Fruit fly (Drosophila melanogaster) whole organism, embryonic: ENCODE results near the gene CG11771.

ENCODE experiments used
- Abd-B ChIP-seq: fragments of 200-800 bp; sonication (Bioruptor generic); optimal IDR thresholded peaks from 2 replicates; lab custom pipeline; 2018; ENCODE audit warnings: missing biosample characterization, mild to moderate bottlenecking, missing genetic modification characterization, moderate library complexity
- Ada2b ChIP-seq: fragments of 200-800 bp; sonication (Bioruptor generic); IDR thresholded peaks from 2 replicates; pipeline ENCODE4 v1.3.6; 2022; ENCODE audit warnings: missing biosample characterization, missing genetic modification characterization
- CG10209 ChIP-seq: fragments of 200-800 bp; sonication (Bioruptor generic); optimal IDR thresholded peaks from 3 replicates; lab custom pipeline; 2017; ENCODE audit warnings: missing biosample characterization, mild to moderate bottlenecking, missing genetic modification characterization, missing genetic modification reagents
- CG10267 ChIP-seq: fragments of 200-800 bp; sonication (Bioruptor generic); optimal IDR thresholded peaks from 2 replicates; lab custom pipeline; 2018; ENCODE audit warnings: missing biosample characterization, mild to moderate bottlenecking, missing genetic modification characterization, moderate library complexity
- CG10979 ChIP-seq: fragments of 200-800 bp; sonication (Bioruptor generic); optimal IDR thresholded peaks from 2 replicates; lab custom pipeline; 2018; ENCODE audit warnings: missing biosample characterization, mild to moderate bottlenecking, missing genetic modification characterization, moderate library complexity
- CG11093 ChIP-seq: fragments of 200-800 bp; sonication (Bioruptor generic); IDR thresholded peaks from 3 replicates; pipeline ENCODE4 v1.3.6; 2022; ENCODE audit warnings: missing biosample characterization, missing genetic modification characterization
- CG13296 ChIP-seq: fragments of 200-800 bp; sonication (Bioruptor generic); optimal IDR thresholded peaks from 3 replicates; lab custom pipeline; 2018; ENCODE audit warnings: missing biosample characterization, mild to moderate bottlenecking, missing genetic modification characterization
- CG15269 ChIP-seq: fragments of 200-800 bp; sonication (Bioruptor generic); optimal IDR thresholded peaks from 2 replicates; lab custom pipeline; 2018; ENCODE audit warnings: missing biosample characterization, mild to moderate bottlenecking, missing genetic modification characterization, moderate library complexity
- CG17361 ChIP-seq: fragments of 200-800 bp; sonication (Bioruptor generic); IDR thresholded peaks from 3 replicates; pipeline ENCODE4 v1.3.6; 2022; ENCODE audit warnings: missing biosample characterization, missing genetic modification characterization
- CG2116 ChIP-seq: fragments of 200-800 bp; sonication (Bioruptor generic); optimal IDR thresholded peaks from 3 replicates; lab custom pipeline; 2018; ENCODE audit warnings: missing biosample characterization, mild to moderate bottlenecking, missing genetic modification characterization
- CG3281 ChIP-seq: fragments of 200-800 bp; sonication (Bioruptor generic); optimal IDR thresholded peaks from 3 replicates; lab custom pipeline; 2017; ENCODE audit warnings: missing biosample characterization, mild to moderate bottlenecking, missing genetic modification characterization
- CG3407 ChIP-seq: fragments of 200-800 bp; sonication (Bioruptor generic); optimal IDR thresholded peaks from 2 replicates; lab custom pipeline; 2018; ENCODE audit warnings: missing biosample characterization, mild to moderate bottlenecking, missing genetic modification characterization
- CG3847 ChIP-seq: fragments of 200-800 bp; sonication (Bioruptor generic); IDR thresholded peaks from 2 replicates; pipeline ENCODE4 v1.3.6; 2022; ENCODE audit warnings: missing biosample characterization, missing genetic modification characterization
- CG4424 ChIP-seq: fragments of 200-800 bp; sonication (Bioruptor generic); optimal IDR thresholded peaks from 3 replicates; lab custom pipeline; 2016; ENCODE audit warnings: missing biosample characterization, missing genetic modification characterization
- CG6654 ChIP-seq: fragments of 200-800 bp; sonication (Bioruptor generic); optimal IDR thresholded peaks from 2 replicates; lab custom pipeline; 2017; ENCODE audit warnings: missing biosample characterization, mild to moderate bottlenecking, missing genetic modification characterization
- CG6689 ChIP-seq: fragments of 200-800 bp; sonication (Bioruptor generic); IDR thresholded peaks from 2 replicates; pipeline ENCODE4 v1.3.6; 2022; ENCODE audit warnings: missing biosample characterization, missing genetic modification characterization
- CG8765 ChIP-seq: fragments of 200-800 bp; sonication (Bioruptor generic); IDR thresholded peaks from 2 replicates; pipeline ENCODE4 v1.3.6; 2022; ENCODE audit warnings: missing biosample characterization, missing genetic modification characterization
- CTCF ChIP-seq: fragments of 200-800 bp; sonication (Bioruptor generic); optimal IDR thresholded peaks from 2 replicates; lab custom pipeline; 2017; ENCODE audit warnings: missing biosample characterization, mild to moderate bottlenecking, missing genetic modification characterization, moderate library complexity
- Camta ChIP-seq: fragments of 200-800 bp; sonication (Bioruptor generic); optimal IDR thresholded peaks from 2 replicates; lab custom pipeline; 2016; ENCODE audit warnings: missing biosample characterization, missing genetic modification characterization
- CoRest ChIP-seq: fragments of 200-800 bp; sonication (Bioruptor generic); optimal IDR thresholded peaks from 3 replicates; lab custom pipeline; 2018; ENCODE audit warnings: missing biosample characterization, mild to moderate bottlenecking, missing genetic modification characterization, moderate library complexity
- D19A ChIP-seq: fragments of 200-800 bp; optimal IDR thresholded peaks from 3 replicates; lab custom pipeline; 2019; ENCODE audit warnings: missing biosample characterization, mild to moderate bottlenecking, missing genetic modification characterization, moderate library complexity
- Drgx ChIP-seq: fragments of 200-800 bp; sonication (Bioruptor generic); IDR thresholded peaks from 2 replicates; pipeline ENCODE4 v1.3.6; 2022; ENCODE audit warnings: missing biosample characterization, missing genetic modification characterization
- Xrp1 ChIP-seq: fragments of 200-800 bp; sonication (Bioruptor generic); IDR thresholded peaks from 2 replicates; pipeline ENCODE4 v1.3.6; 2022; ENCODE audit warnings: missing biosample characterization, missing genetic modification characterization
- YL-1 ChIP-seq: fragments of 200-800 bp; sonication (Bioruptor generic); optimal IDR thresholded peaks from 3 replicates; lab custom pipeline; 2017; ENCODE audit warnings: missing biosample characterization, mild to moderate bottlenecking, missing genetic modification characterization
- bsh ChIP-seq, 2 experiments: fragments of 200-800 bp; sonication (Bioruptor generic); optimal IDR thresholded peaks; 2 replicates each; lab custom pipeline; 2017 to 2018; ENCODE audit warnings: mild to moderate bottlenecking in 2 of 2, missing biosample characterization in 2 of 2, missing genetic modification characterization in 2 of 2, moderate library complexity in 1 of 2
- chm ChIP-seq: fragments of 200-800 bp; sonication (Bioruptor generic); IDR thresholded peaks from 2 replicates; pipeline ENCODE4 v1.3.6; 2022; ENCODE audit warnings: missing biosample characterization, missing genetic modification characterization
- cwo ChIP-seq: fragments of 200-800 bp; sonication (Bioruptor generic); optimal IDR thresholded peaks from 3 replicates; lab custom pipeline; 2017; ENCODE audit warnings: missing biosample characterization, missing genetic modification characterization, mild to moderate bottlenecking, moderate library complexity, missing genetic modification reagents
- dan ChIP-seq: fragments of 200-800 bp; sonication (Bioruptor generic); IDR thresholded peaks from 2 replicates; pipeline ENCODE4 v1.3.6; 2022; ENCODE audit warnings: missing biosample characterization, missing genetic modification characterization
- ewg ChIP-seq: fragments of 200-800 bp; sonication (Bioruptor generic); optimal IDR thresholded peaks from 3 replicates; lab custom pipeline; 2017; ENCODE audit warnings: mild to moderate bottlenecking, missing biosample characterization, missing genetic modification reagents, missing genetic modification characterization
- fd3F ChIP-seq: fragments of 200-800 bp; sonication (Bioruptor generic); optimal IDR thresholded peaks from 2 replicates; lab custom pipeline; 2018; ENCODE audit warnings: missing biosample characterization, mild to moderate bottlenecking, missing genetic modification characterization, moderate library complexity
- lab ChIP-seq: fragments of 200-800 bp; sonication (Bioruptor generic); optimal IDR thresholded peaks from 3 replicates; lab custom pipeline; 2017; ENCODE audit warnings: missing biosample characterization, missing genetic modification characterization, mild to moderate bottlenecking, moderate library complexity, missing genetic modification reagents
- maf-S ChIP-seq: fragments of 200-800 bp; sonication (Bioruptor generic); optimal IDR thresholded peaks from 2 replicates; lab custom pipeline; 2016; ENCODE audit warnings: missing biosample characterization, missing genetic modification characterization
- mirr ChIP-seq: fragments of 200-800 bp; sonication (Bioruptor generic); optimal IDR thresholded peaks from 3 replicates; lab custom pipeline; 2018; ENCODE audit warnings: missing biosample characterization, mild to moderate bottlenecking, missing genetic modification characterization
- nmo ChIP-seq: fragments of 200-800 bp; sonication (Bioruptor generic); optimal IDR thresholded peaks from 2 replicates; lab custom pipeline; 2018; ENCODE audit warnings: missing biosample characterization, mild to moderate bottlenecking, missing genetic modification characterization, moderate library complexity
- nom ChIP-seq: fragments of 200-800 bp; sonication (Bioruptor generic); optimal IDR thresholded peaks from 2 replicates; lab custom pipeline; 2017; ENCODE audit warnings: missing biosample characterization, missing genetic modification characterization, mild to moderate bottlenecking, moderate library complexity, missing genetic modification reagents
- pfk ChIP-seq: fragments of 200-800 bp; sonication (Bioruptor generic); optimal IDR thresholded peaks from 2 replicates; lab custom pipeline; 2018; ENCODE audit warnings: missing biosample characterization, mild to moderate bottlenecking, missing genetic modification characterization, moderate library complexity
- phol ChIP-seq: fragments of 200-800 bp; sonication (Bioruptor generic); optimal IDR thresholded peaks from 3 replicates; lab custom pipeline; 2018; ENCODE audit warnings: missing biosample characterization, mild to moderate bottlenecking, missing genetic modification characterization, moderate library complexity
- prd ChIP-seq, 3 experiments: fragments of >200 bp in 2 of 3; fragments of 200-800 bp in 1 of 3; sonication (Bioruptor generic) in 1 of 3; optimal IDR thresholded peaks in 2 of 3; IDR thresholded peaks in 1 of 3; 2 replicates in 2 of 3; 3 replicates in 1 of 3; pipeline versions ENCODE4 v1.3.6 to Lab custom; 2017 to 2022; ENCODE audit warnings: missing biosample characterization in 1 of 3, missing genetic modification characterization in 1 of 3
- psq ChIP-seq: fragments of 200-800 bp; sonication (Bioruptor generic); optimal IDR thresholded peaks from 2 replicates; lab custom pipeline; 2017; ENCODE audit warnings: missing biosample characterization, missing genetic modification characterization
- sens ChIP-seq: fragments of 200-800 bp; sonication (Bioruptor generic); peaks from one replicate; lab custom pipeline; 2016; ENCODE audit warnings: missing biosample characterization, missing genetic modification characterization
- sisA ChIP-seq: fragments of 200-800 bp; sonication (Bioruptor generic); IDR thresholded peaks from 2 replicates; pipeline ENCODE4 v1.3.6; 2022; ENCODE audit warnings: missing biosample characterization, missing genetic modification characterization
- ssp ChIP-seq: fragments of 200-800 bp; sonication (Bioruptor generic); IDR thresholded peaks from 2 replicates; pipeline ENCODE4 v1.3.6; 2022; ENCODE audit warnings: missing biosample characterization, missing genetic modification characterization
- wek ChIP-seq: fragments of 200-800 bp; sonication (Bioruptor generic); optimal IDR thresholded peaks from 3 replicates; lab custom pipeline; 2018; ENCODE audit warnings: missing biosample characterization, mild to moderate bottlenecking, missing genetic modification characterization, moderate library complexity
- wor ChIP-seq: fragments of 200-800 bp; sonication (Bioruptor generic); IDR thresholded peaks from 2 replicates; pipeline ENCODE4 v1.3.6; 2022; ENCODE audit warnings: missing biosample characterization, missing genetic modification characterization

Gene CG11771

dm6 chr3R:24974762-24975432, 43.1 kb downstream of the CG11771 start:
- TF ChIP-seq CG10979 (tag; lab: Kevin White, UChicago) (peak; percentile 13), bsh (GFP tag; optimal IDR thresholded peaks at IDR 0.05; lab: Kevin White, UChicago) (peak in 1 of 2 experiments; percentile 92), nmo (GFP tag; lab: Kevin White, UChicago) (peak; percentile 10), Ada2b (no peak), YL-1 (GFP tag; lab: Kevin White, UChicago) (no peak), wek (GFP tag; lab: Kevin White, UChicago) (no peak), nom (peak; percentile 73), D19A (tag; lab: Kevin White, UChicago) (peak; percentile 36), Drgx (GFP tag; lab: Robert Waterston, UW) (peak; percentile 91), ssp (no peak), mirr (GFP tag; lab: Kevin White, UChicago) (no peak)
- TF ChIP-seq, all 482 proteins: peak for 6

- no peak for TF ChIP-seq CG3407 (GFP tag; lab: Kevin White, UChicago)
- TF ChIP-seq CG11093 (GFP tag; lab: Robert Waterston, UW) = no peak
- no peak for TF ChIP-seq CG10209 (GFP tag; lab: Kevin White, UChicago)
- TF ChIP-seq wor (GFP tag; lab: Robert Waterston, UW) = no peak
- TF ChIP-seq sens (GFP tag; lab: Kevin White, UChicago) = peak; percentile 42
Measured at dm6 chr3R:24976144-24976543, 44.3 kb downstream of the CG11771 start.

dm6 chr3R:24983537-24984501, 52.0 kb downstream of the CG11771 start, which contains the start of gene tnc:
TSS of gene tnc (plus strand) at chr3R:24984384.
- peak; percentile 34; the same call in 1 of the 2 replicates for TF ChIP-seq Xrp1 (GFP tag; lab: Robert Waterston, UW)
- peak; percentile 66 for TF ChIP-seq CG15269 (tag; lab: Kevin White, UChicago)
- peak; percentile 73 for TF ChIP-seq CoRest (tag; lab: Kevin White, UChicago)
- TF ChIP-seq lab (GFP tag; lab: Kevin White, UChicago) = peak; percentile 75
- peak; percentile 37 for TF ChIP-seq fd3F (GFP tag; lab: Kevin White, UChicago)
- TF ChIP-seq sisA (GFP tag; lab: Robert Waterston, UW) = peak; percentile 44
- TF ChIP-seq phol = peak; percentile 60
- TF ChIP-seq pfk (GFP tag; lab: Kevin White, UChicago) = no peak
- TF ChIP-seq cwo (GFP tag; lab: Kevin White, UChicago) = peak; percentile 62
- TF ChIP-seq Abd-B (GFP tag; lab: Kevin White, UChicago) = peak; percentile 34
- no peak for TF ChIP-seq dan
- no peak for TF ChIP-seq CTCF (GFP tag; lab: Kevin White, UChicago)
- TF ChIP-seq CG6654 (GFP tag; lab: Kevin White, UChicago) = peak; percentile 14
- peak; percentile 25 for TF ChIP-seq CG4424
- peak; percentile 40; the same call in 1 of the 2 replicates for TF ChIP-seq CG3847
- TF ChIP-seq CG17361 = peak; percentile 75
- no peak for TF ChIP-seq maf-S (GFP tag; lab: Kevin White, UChicago)
- peak; percentile 42 for TF ChIP-seq CG10267 (tag; lab: Kevin White, UChicago)
- peak; percentile 3 for TF ChIP-seq CG2116
- TF ChIP-seq psq (GFP tag; lab: Kevin White, UChicago) = no peak
- no peak for TF ChIP-seq prd (optimal IDR thresholded peaks at IDR 0.05; lab: Kevin White, UChicago)
- TF ChIP-seq prd (GFP tag; IDR thresholded peaks at IDR 0.05; lab: Robert Waterston, UW) = peak; percentile 65; the same call in 2 of the 3 replicates
- TF ChIP-seq CG3281 (GFP tag; lab: Kevin White, UChicago) = peak; percentile 57
- TF ChIP-seq ewg (GFP tag; lab: Kevin White, UChicago) = peak; percentile 68
- TF ChIP-seq chm = no peak
- TF ChIP-seq Camta (GFP tag; lab: Kevin White, UChicago) = no peak
- no peak for TF ChIP-seq CG8765 (GFP tag; lab: Robert Waterston, UW)
- 0 out of 2 replicates have a peak, but pooled peaks have one; percentile 57 for TF ChIP-seq CG6689 (GFP tag; lab: Robert Waterston, UW)
- peak; percentile 34 for TF ChIP-seq CG13296 (GFP tag; lab: Kevin White, UChicago)
